2 fruit fly cellular contexts compared by ENCODE assay signal in the genomic region with DNA sequence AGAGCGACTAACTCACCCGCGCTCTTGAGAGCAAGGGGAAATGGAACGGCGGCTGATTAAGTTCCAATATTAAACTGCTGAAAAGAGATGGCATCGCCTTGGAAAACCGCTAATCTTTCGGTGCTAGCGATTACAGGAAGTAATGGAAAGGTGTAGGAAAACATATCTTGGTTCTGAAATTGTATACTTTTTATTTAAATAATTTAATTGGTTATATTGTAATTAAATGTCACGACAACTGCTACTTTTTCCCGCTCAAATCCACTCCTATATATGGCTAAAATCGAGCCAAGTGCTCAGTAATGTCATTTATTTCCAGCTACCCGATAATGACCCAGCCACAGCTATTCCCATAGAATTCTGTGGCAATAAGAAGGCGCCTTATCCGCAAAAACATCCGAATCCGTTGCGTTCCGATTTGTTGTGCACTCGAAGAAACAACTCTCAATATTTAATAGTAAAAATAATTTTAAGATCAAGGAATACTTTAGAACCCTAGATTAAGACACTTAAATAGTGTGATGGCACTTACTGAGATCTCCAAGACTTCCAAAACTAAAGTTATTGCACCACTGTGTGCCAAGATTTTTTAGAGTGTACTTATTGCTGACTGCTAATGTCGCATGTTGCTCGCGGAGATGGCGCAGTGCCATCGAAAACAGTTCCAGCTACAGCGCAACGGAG.
A peak's percentile ranks its signal among the peaks of the same experiment; 100 is the strongest.
TF ChIP-seq lines count a peak whose summit lies in the region.

No protein-coding gene starts in this region.

TF ChIP-seq in whole organism, embryonic, 481 proteins besides CTCF, POLR2A, EP300 and RAD21 (continued from another document and continues in another):
- TF ChIP-seq CG17829 (tag; optimal IDR thresholded peaks at IDR 0.05; lab: Kevin White, UChicago), result peak; percentile 63
- TF ChIP-seq CG34224 (GFP tag; IDR thresholded peaks at IDR 0.05; lab: Robert Waterston, UW; ENCODE audit: partially characterized antibody), result no peak
- TF ChIP-seq YL-1 (GFP tag; optimal IDR thresholded peaks at IDR 0.05; lab: Kevin White, UChicago), result no peak
- TF ChIP-seq crc (GFP tag; optimal IDR thresholded peaks at IDR 0.05; lab: Kevin White, UChicago), result no peak
- TF ChIP-seq ab (GFP tag; optimal IDR thresholded peaks at IDR 0.05; lab: Kevin White, UChicago), result peak; percentile 6
- peak; percentile 49; the same call in 1 of the 2 replicates for TF ChIP-seq NFAT (GFP tag; IDR thresholded peaks at IDR 0.05; lab: Robert Waterston, UW)
- no peak for TF ChIP-seq GATAe (GFP tag; conservative IDR thresholded peaks at IDR 0.05; lab: Robert Waterston, UW)
- TF ChIP-seq CG3838 (GFP tag; optimal IDR thresholded peaks at IDR 0.05; lab: Kevin White, UChicago), result peak; percentile 31
- no peak for TF ChIP-seq CG4617 (GFP tag; optimal IDR thresholded peaks at IDR 0.05; lab: Kevin White, UChicago; ENCODE audit: borderline replicate concordance)
- no peak for TF ChIP-seq CG10959 (GFP tag; IDR thresholded peaks at IDR 0.05; lab: Robert Waterston, UW)
- TF ChIP-seq CG17802 (tag; optimal IDR thresholded peaks at IDR 0.05; lab: Kevin White, UChicago), result peak; percentile 32
- TF ChIP-seq bigmax (GFP tag; optimal IDR thresholded peaks at IDR 0.05; lab: Kevin White, UChicago), result no peak
- no peak for TF ChIP-seq CG17186 (GFP tag; optimal IDR thresholded peaks at IDR 0.05; lab: Kevin White, UChicago)
- TF ChIP-seq Elba2 (GFP tag; optimal IDR thresholded peaks at IDR 0.05; lab: Kevin White, UChicago), result no peak
- no peak for TF ChIP-seq hth (optimal IDR thresholded peaks at IDR 0.05; lab: Kevin White, UChicago)
- TF ChIP-seq dm (GFP tag; optimal IDR thresholded peaks at IDR 0.05; lab: Kevin White, UChicago), result no peak
- peak; percentile 35 for TF ChIP-seq Bteb2 (GFP tag; optimal IDR thresholded peaks at IDR 0.05; lab: Kevin White, UChicago)
- peak; percentile 77 for TF ChIP-seq CG17359 (tag; optimal IDR thresholded peaks at IDR 0.05; lab: Kevin White, UChicago)
- TF ChIP-seq Doc3 (GFP tag; IDR thresholded peaks at IDR 0.05; lab: Robert Waterston, UW; ENCODE audit: partially characterized antibody), result no peak
- peak; percentile 56 for TF ChIP-seq CG15514 (GFP tag; optimal IDR thresholded peaks at IDR 0.05; lab: Kevin White, UChicago)
- peak; percentile 42 for TF ChIP-seq kay (GFP tag; optimal IDR thresholded peaks at IDR 0.05; lab: Kevin White, UChicago)
- TF ChIP-seq CG15479 (GFP tag; optimal IDR thresholded peaks at IDR 0.05; lab: Kevin White, UChicago), result peak; percentile 14
- TF ChIP-seq CG7556 (GFP tag; optimal IDR thresholded peaks at IDR 0.05; lab: Kevin White, UChicago), result peak; percentile 68
- TF ChIP-seq br (optimal IDR thresholded peaks at IDR 0.05; lab: Kevin White, UChicago), result no peak
- no peak for TF ChIP-seq HLHmδ (GFP tag; optimal IDR thresholded peaks at IDR 0.05; lab: Kevin White, UChicago)
- no peak for TF ChIP-seq ash1 (GFP tag; optimal IDR thresholded peaks at IDR 0.05; lab: Kevin White, UChicago)
- TF ChIP-seq CG31441 (GFP tag; IDR thresholded peaks at IDR 0.05; lab: Robert Waterston, UW), result peak; percentile 78
- TF ChIP-seq CG2116 (GFP tag; optimal IDR thresholded peaks at IDR 0.05; lab: Kevin White, UChicago), result peak; percentile 20
- peak; percentile 59 to 62 for TF ChIP-seq Pdp1 (GFP tag; optimal IDR thresholded peaks at IDR 0.05; lab: Kevin White, UChicago)
- peak; percentile 38 for TF ChIP-seq CG1792 (GFP tag; optimal IDR thresholded peaks at IDR 0.05; lab: Kevin White, UChicago)
- TF ChIP-seq pho (GFP tag; optimal IDR thresholded peaks at IDR 0.05; lab: Kevin White, UChicago), result peak; percentile 33
- 0 out of 2 replicates have a peak, but pooled peaks have one; percentile 14 for TF ChIP-seq CG31224 (GFP tag; IDR thresholded peaks at IDR 0.05; lab: Robert Waterston, UW)
- TF ChIP-seq Rfx (GFP tag; IDR thresholded peaks at IDR 0.05; lab: Robert Waterston, UW), result peak; percentile 71
- TF ChIP-seq ATbp (GFP tag; optimal IDR thresholded peaks at IDR 0.05; lab: Kevin White, UChicago), result peak; percentile 67
- peak; percentile 42 for TF ChIP-seq Dad (GFP tag; optimal IDR thresholded peaks at IDR 0.05; lab: Kevin White, UChicago)
- TF ChIP-seq Sry-δ (GFP tag; optimal IDR thresholded peaks at IDR 0.05; lab: Kevin White, UChicago), result peak; percentile 28
- peak; percentile 59 for TF ChIP-seq Camta (GFP tag; optimal IDR thresholded peaks at IDR 0.05; lab: Kevin White, UChicago)
- no peak for TF ChIP-seq CG15601 (tag; optimal IDR thresholded peaks at IDR 0.05; lab: Kevin White, UChicago)
- peak; percentile 64 for TF ChIP-seq fd96Cb (tag; optimal IDR thresholded peaks at IDR 0.05; lab: Kevin White, UChicago)
- TF ChIP-seq CG7963 (GFP tag; IDR thresholded peaks at IDR 0.05; lab: Robert Waterston, UW; ENCODE audit: partially characterized antibody), result no peak
- TF ChIP-seq CG1024 (GFP tag; IDR thresholded peaks at IDR 0.05; lab: Robert Waterston, UW), result peak; percentile 41; the same call in 1 of the 2 replicates
- peak; percentile 67 for TF ChIP-seq CG17385 (GFP tag; optimal IDR thresholded peaks at IDR 0.05; lab: Kevin White, UChicago)
- 0 out of 2 replicates have a peak, but pooled peaks have one; percentile 24 for TF ChIP-seq Doc2 (GFP tag; IDR thresholded peaks at IDR 0.05; lab: Robert Waterston, UW)
- peak; percentile 35 for TF ChIP-seq CG30431 (GFP tag; optimal IDR thresholded peaks at IDR 0.05; lab: Kevin White, UChicago)
- no peak for TF ChIP-seq MESR4 (GFP tag; optimal IDR thresholded peaks at IDR 0.05; lab: Kevin White, UChicago)
- TF ChIP-seq HLH3B (GFP tag; IDR thresholded peaks at IDR 0.05; lab: Robert Waterston, UW), result peak; percentile 72
- TF ChIP-seq Hsf (GFP tag; optimal IDR thresholded peaks at IDR 0.05; lab: Kevin White, UChicago), result peak; percentile 73
- no peak for TF ChIP-seq CG3163 (GFP tag; optimal IDR thresholded peaks at IDR 0.05; lab: Kevin White, UChicago)
- no peak for TF ChIP-seq fd102C (GFP tag; optimal IDR thresholded peaks at IDR 0.05; lab: Kevin White, UChicago)
- peak; percentile 62 for TF ChIP-seq tin (GFP tag; optimal IDR thresholded peaks at IDR 0.05; lab: Kevin White, UChicago)
- peak; percentile 54 for TF ChIP-seq CG13296 (GFP tag; optimal IDR thresholded peaks at IDR 0.05; lab: Kevin White, UChicago)
- TF ChIP-seq schlank (tag; optimal IDR thresholded peaks at IDR 0.05; lab: Kevin White, UChicago), result peak; percentile 12
- TF ChIP-seq CG18764 (GFP tag; optimal IDR thresholded peaks at IDR 0.05; lab: Kevin White, UChicago), result peak; percentile 16
- peak; percentile 61 for TF ChIP-seq CG12942 (GFP tag; optimal IDR thresholded peaks at IDR 0.05; lab: Kevin White, UChicago)
- TF ChIP-seq ro (GFP tag; IDR thresholded peaks at IDR 0.05; lab: Robert Waterston, UW), result peak; percentile 43; the same call in 1 of the 2 replicates
- TF ChIP-seq Oli (tag; optimal IDR thresholded peaks at IDR 0.05; lab: Kevin White, UChicago), result peak; percentile 83
- TF ChIP-seq danr (GFP tag; IDR thresholded peaks at IDR 0.05; lab: Robert Waterston, UW), result peak; percentile 61
- peak; percentile 19 for TF ChIP-seq CG8359 (GFP tag; optimal IDR thresholded peaks at IDR 0.05; lab: Kevin White, UChicago; ENCODE audit: borderline replicate concordance)
- TF ChIP-seq esg (GFP tag; conservative IDR thresholded peaks at IDR 0.05; lab: Robert Waterston, UW), result peak; percentile 68
- TF ChIP-seq eve (GFP tag; optimal IDR thresholded peaks at IDR 0.05; lab: Kevin White, UChicago), result peak in 1 of 2 experiments; percentile 71

TF ChIP-seq in whole organism, prepupa, 60 proteins besides CTCF, POLR2A, EP300 and RAD21 (continued from another document):
- TF ChIP-seq CG11762 (GFP tag; optimal IDR thresholded peaks at IDR 0.05; lab: Kevin White, UChicago; ENCODE audit: insufficient read depth) (peak; percentile 76), CG1621 (tag; optimal IDR thresholded peaks at IDR 0.05; lab: Kevin White, UChicago) (peak; percentile 89), CG4318 (GFP tag; optimal IDR thresholded peaks at IDR 0.05; lab: Kevin White, UChicago) (peak; percentile 81), OdsH (GFP tag; optimal IDR thresholded peaks at IDR 0.05; lab: Kevin White, UChicago) (peak; percentile 89), Blimp-1 (GFP tag; optimal IDR thresholded peaks at IDR 0.05; lab: Kevin White, UChicago) (peak; percentile 49), cyc (GFP tag; optimal IDR thresholded peaks at IDR 0.05; lab: Kevin White, UChicago) (peak; percentile 83), Sox15 (GFP tag; optimal IDR thresholded peaks at IDR 0.05; lab: Kevin White, UChicago) (peak; percentile 71), CG10669 (GFP tag; optimal IDR thresholded peaks at IDR 0.05; lab: Kevin White, UChicago) (peak; percentile 85), Eip78C (GFP tag; lab: Kevin White, UChicago) (peak; percentile 96), CG8632 (GFP tag; optimal IDR thresholded peaks at IDR 0.05; lab: Kevin White, UChicago) (peak; percentile 79), CG11294 (GFP tag; IDR thresholded peaks at IDR 0.05; lab: Robert Waterston, UW) (peak; percentile 65), CG32006 (GFP tag; optimal IDR thresholded peaks at IDR 0.05; lab: Kevin White, UChicago) (peak; percentile 94), pdm3 (GFP tag; optimal IDR thresholded peaks at IDR 0.05; lab: Kevin White, UChicago) (peak; percentile 90), fkh (GFP tag; optimal IDR thresholded peaks at IDR 0.05; lab: Kevin White, UChicago) (no peak), CG6792 (GFP tag; optimal IDR thresholded peaks at IDR 0.05; lab: Kevin White, UChicago) (peak; percentile 83), fd59A (GFP tag; optimal IDR thresholded peaks at IDR 0.05; lab: Kevin White, UChicago) (peak; percentile 73), CG16779 (tag; optimal IDR thresholded peaks at IDR 0.05; lab: Kevin White, UChicago) (peak; percentile 77), CG3032 (tag; optimal IDR thresholded peaks at IDR 0.05; lab: Kevin White, UChicago) (peak; percentile 81), Hr39 (GFP tag; optimal IDR thresholded peaks at IDR 0.05; lab: Kevin White, UChicago) (peak; percentile 82), CG10631 (GFP tag; optimal IDR thresholded peaks at IDR 0.05; lab: Kevin White, UChicago) (peak; percentile 82), CG6163 (GFP tag; IDR thresholded peaks at IDR 0.05; lab: Robert Waterston, UW) (peak; percentile 93), Lpt (GFP tag; optimal IDR thresholded peaks at IDR 0.05; lab: Kevin White, UChicago) (peak; percentile 77), Ets21C (GFP tag; optimal IDR thresholded peaks at IDR 0.05; lab: Kevin White, UChicago) (peak; percentile 70), Gug (GFP tag; IDR thresholded peaks at IDR 0.05; lab: Robert Waterston, UW) (peak; percentile 81), CG8319 (GFP tag; optimal IDR thresholded peaks at IDR 0.05; lab: Kevin White, UChicago) (peak; percentile 65), net (GFP tag; optimal IDR thresholded peaks at IDR 0.05; lab: Kevin White, UChicago) (peak; percentile 82), eg (GFP tag; IDR thresholded peaks at IDR 0.05; lab: Robert Waterston, UW) (peak; percentile 93), achi (GFP tag; optimal IDR thresholded peaks at IDR 0.05; lab: Kevin White, UChicago) (peak; percentile 83), Eip75B (GFP tag; optimal IDR thresholded peaks at IDR 0.05; lab: Kevin White, UChicago) (peak; percentile 86), svp (GFP tag; lab: Kevin White, UChicago) (peak; percentile 96), Hr4 (GFP tag; optimal IDR thresholded peaks at IDR 0.05; lab: Kevin White, UChicago) (peak; percentile 85), CG6276 (GFP tag; optimal IDR thresholded peaks at IDR 0.05; lab: Kevin White, UChicago) (peak; percentile 86), CG6808 (GFP tag; optimal IDR thresholded peaks at IDR 0.05; lab: Kevin White, UChicago) (peak; percentile 76), CG8119 (GFP tag; IDR thresholded peaks at IDR 0.05; lab: Robert Waterston, UW) (peak; percentile 85), Eip93F (GFP tag; optimal IDR thresholded peaks at IDR 0.05; lab: Kevin White, UChicago) (peak; percentile 79), CG31627 (GFP tag; optimal IDR thresholded peaks at IDR 0.05; lab: Kevin White, UChicago) (peak; percentile 85), Hr38 (GFP tag; optimal IDR thresholded peaks at IDR 0.05; lab: Kevin White, UChicago) (no peak), spab (GFP tag; optimal IDR thresholded peaks at IDR 0.05; lab: Kevin White, UChicago) (peak; percentile 81), CG3919 (GFP tag; optimal IDR thresholded peaks at IDR 0.05; lab: Kevin White, UChicago) (peak; percentile 86)
